Worm (Caenorhabditis elegans) whole organism, young adult: ENCODE results near the gene cyy-1.
A peak's percentile ranks its signal among the peaks of the same experiment; 100 is the strongest.

ENCODE experiments used
- C06A6.2 ChIP-seq: fragments of 200-800 bp; sonication (Bioruptor generic); conservative IDR thresholded peaks from 2 replicates; pipeline ENCODE4 v1.3.6; 2022; ENCODE audit warnings: missing genetic modification characterization, missing compliant biosample characterization
- F22D6.2 ChIP-seq: sonication (generic microtip); optimal IDR thresholded peaks from 2 replicates; lab custom pipeline; 2016; ENCODE audit warnings: mild to moderate bottlenecking, missing genetic modification characterization, missing compliant biosample characterization
- F23B12.7 ChIP-seq: sonication (generic microtip); optimal IDR thresholded peaks from 2 replicates; lab custom pipeline; 2017; ENCODE audit warnings: missing genetic modification characterization, mild to moderate bottlenecking, missing compliant biosample characterization, antibody characterized with exemption, moderate library complexity; ENCODE audit not compliant: insufficient read depth
- F57A8.1 ChIP-seq: fragments of 200-800 bp; sonication (Bioruptor generic); optimal IDR thresholded peaks from 2 replicates; lab custom pipeline; 2018; ENCODE audit warnings: mild to moderate bottlenecking, missing genetic modification characterization, moderate library complexity, missing compliant biosample characterization
- K11D2.4 ChIP-seq: fragments of 200-800 bp; sonication (Bioruptor generic); IDR thresholded peaks from 2 replicates; pipeline ENCODE4 v1.3.6; 2022; ENCODE audit warnings: missing genetic modification reagents, missing genetic modification characterization, missing compliant biosample characterization
- T07F8.4 ChIP-seq: sonication (generic microtip); optimal IDR thresholded peaks from 2 replicates; lab custom pipeline; 2016; ENCODE audit warnings: mild to moderate bottlenecking, missing genetic modification characterization, moderate library complexity, missing compliant biosample characterization
- T26A5.8 ChIP-seq: sonication (generic microtip); optimal IDR thresholded peaks from 2 replicates; lab custom pipeline; 2016; ENCODE audit warnings: missing genetic modification characterization, missing compliant biosample characterization
- Y53F4B.3 ChIP-seq: fragments of 200-800 bp; sonication (Bioruptor generic); IDR thresholded peaks from 2 replicates; pipeline ENCODE4 v1.3.6; 2022; ENCODE audit warnings: missing genetic modification reagents, missing genetic modification characterization, missing compliant biosample characterization
- Y56A3A.18 ChIP-seq: fragments of 200-800 bp; sonication (Bioruptor generic); IDR thresholded peaks from 2 replicates; pipeline ENCODE4 v1.3.6; 2022; ENCODE audit warnings: missing genetic modification reagents, missing genetic modification characterization, missing compliant biosample characterization
- ama-1 ChIP-seq, 3 experiments: fragments of 150-350 bp in 1 of 3; sonication (generic microtip) in 2 of 3; optimal IDR thresholded peaks; 2 replicates each; lab custom pipeline; 2014 to 2018; ENCODE audit warnings: missing biosample characterization in 2 of 3, missing genetic modification characterization in 2 of 3, missing genetic modification reagents in 2 of 3
- attf-5 ChIP-seq: fragments of 200-800 bp; sonication (Bioruptor generic); optimal IDR thresholded peaks from 2 replicates; lab custom pipeline; 2018; ENCODE audit warnings: mild to moderate bottlenecking, missing genetic modification characterization, missing compliant biosample characterization
- bed-1 ChIP-seq: fragments of 200-800 bp; sonication (Bioruptor generic); IDR thresholded peaks from 2 replicates; pipeline ENCODE4 v1.3.6; 2022; ENCODE audit warnings: missing genetic modification reagents, missing genetic modification characterization, missing compliant biosample characterization
- cebp-2 ChIP-seq: fragments of 200-800 bp; sonication (Bioruptor generic); IDR thresholded peaks from 2 replicates; pipeline ENCODE4 v1.3.6; 2022; ENCODE audit warnings: missing genetic modification characterization, missing compliant biosample characterization
- die-1 ChIP-seq: sonication (generic microtip); optimal IDR thresholded peaks from 2 replicates; lab custom pipeline; 2016; ENCODE audit warnings: missing genotype, mild to moderate bottlenecking, missing genetic modification characterization, missing compliant biosample characterization
- dox-1 ChIP-seq: fragments of 200-800 bp; sonication (Bioruptor generic); IDR thresholded peaks from 2 replicates; pipeline ENCODE4 v1.3.6; 2022; ENCODE audit warnings: missing genetic modification reagents, missing genetic modification characterization, missing compliant biosample characterization
- efl-1 ChIP-seq: fragments of 150-350 bp; optimal IDR thresholded peaks from 2 replicates; lab custom pipeline; 2014; ENCODE audit warnings: missing biosample characterization, missing genetic modification reagents, missing genetic modification characterization
- egrh-3 ChIP-seq: fragments of 200-800 bp; sonication (Bioruptor generic); IDR thresholded peaks from 2 replicates; pipeline ENCODE4 v1.3.6; 2022; ENCODE audit warnings: missing genetic modification reagents, missing genetic modification characterization, missing compliant biosample characterization
- ekl-4 ChIP-seq: fragments of 200-800 bp; sonication (Bioruptor generic); IDR thresholded peaks from 2 replicates; pipeline ENCODE4 v1.3.6; 2022; ENCODE audit warnings: missing genetic modification reagents, missing genetic modification characterization, missing compliant biosample characterization
- hlh-26 ChIP-seq: fragments of 200-800 bp; sonication (Bioruptor generic); conservative IDR thresholded peaks from 2 replicates; pipeline ENCODE4 v1.3.6; 2022; ENCODE audit warnings: missing genetic modification reagents, missing genetic modification characterization, missing compliant biosample characterization
- hmg-1.2 ChIP-seq: fragments of 200-800 bp; sonication (Bioruptor generic); IDR thresholded peaks from 2 replicates; pipeline ENCODE4 v1.3.6; 2022; ENCODE audit warnings: missing genetic modification reagents, missing genetic modification characterization, missing compliant biosample characterization
- hrde-1 ChIP-seq: sonication (generic microtip); optimal IDR thresholded peaks from 2 replicates; lab custom pipeline; 2016; ENCODE audit warnings: missing genetic modification characterization, mild to moderate bottlenecking, missing compliant biosample characterization, moderate library complexity, missing genotype, missing genetic modification reagents, borderline replicate concordance
- let-526 ChIP-seq: fragments of 200-800 bp; sonication (Bioruptor generic); IDR thresholded peaks from 2 replicates; pipeline ENCODE4 v1.3.6; 2022; ENCODE audit warnings: missing genetic modification reagents, missing genetic modification characterization, missing compliant biosample characterization
- let-607 ChIP-seq, 2 experiments: fragments of 200-800 bp in 1 of 2; sonication (Bioruptor generic) in 1 of 2; sonication (generic microtip) in 1 of 2; optimal IDR thresholded peaks; 2 replicates each; lab custom pipeline; 2016 to 2018; ENCODE audit warnings: mild to moderate bottlenecking in 2 of 2, missing compliant biosample characterization in 2 of 2, missing genetic modification characterization in 2 of 2, moderate library complexity in 2 of 2, missing genotype in 1 of 2
- lin-35 ChIP-seq, 3 experiments: fragments of 150-350 bp in 2 of 3; sonication (generic microtip) in 1 of 3; optimal IDR thresholded peaks; 2 replicates each; lab custom pipeline; 2014 to 2018; ENCODE audit warnings: missing biosample characterization in 3 of 3, missing genetic modification characterization in 3 of 3, missing genetic modification reagents in 3 of 3
- lin-40 ChIP-seq: sonication (generic microtip); optimal IDR thresholded peaks from 2 replicates; lab custom pipeline; 2016; ENCODE audit warnings: missing genetic modification characterization, mild to moderate bottlenecking, missing compliant biosample characterization, missing genotype, missing genetic modification reagents
- lin-54 ChIP-seq: fragments of 200-800 bp; sonication (Bioruptor generic); optimal IDR thresholded peaks from 2 replicates; lab custom pipeline; 2018; ENCODE audit warnings: mild to moderate bottlenecking, missing genetic modification characterization, missing compliant biosample characterization
- lir-1 ChIP-seq: fragments of 200-800 bp; sonication (Bioruptor generic); conservative IDR thresholded peaks from 2 replicates; pipeline ENCODE4 v1.3.6; 2022; ENCODE audit warnings: missing genetic modification reagents, missing genetic modification characterization, missing compliant biosample characterization
- lsy-27 ChIP-seq: sonication (generic microtip); optimal IDR thresholded peaks from 2 replicates; lab custom pipeline; 2017; ENCODE audit warnings: missing genetic modification characterization, mild to moderate bottlenecking, missing compliant biosample characterization, antibody characterized with exemption, missing genotype, borderline replicate concordance; ENCODE audit not compliant: insufficient read depth
- madf-10 ChIP-seq: sonication (generic microtip); optimal IDR thresholded peaks from 2 replicates; lab custom pipeline; 2016; ENCODE audit warnings: mild to moderate bottlenecking, missing genetic modification characterization, missing compliant biosample characterization
- madf-6 ChIP-seq: fragments of 200-800 bp; sonication (Bioruptor generic); IDR thresholded peaks from 2 replicates; pipeline ENCODE4 v1.3.6; 2022; ENCODE audit warnings: missing genetic modification reagents, missing genetic modification characterization, missing compliant biosample characterization
- mcd-1 ChIP-seq: fragments of 200-800 bp; sonication (Bioruptor generic); IDR thresholded peaks from 2 replicates; pipeline ENCODE4 v1.3.6; 2022; ENCODE audit warnings: missing genetic modification reagents, missing genetic modification characterization, missing compliant biosample characterization
- nhr-179 ChIP-seq: sonication (generic microtip); optimal IDR thresholded peaks from 2 replicates; lab custom pipeline; 2016; ENCODE audit warnings: mild to moderate bottlenecking, missing genetic modification characterization, missing compliant biosample characterization
- nhr-80 ChIP-seq: sonication (generic microtip); optimal IDR thresholded peaks from 2 replicates; lab custom pipeline; 2016; ENCODE audit warnings: missing genetic modification characterization, missing compliant biosample characterization
- pha-4 ChIP-seq: fragments of 150-350 bp; sonication (generic microtip); optimal IDR thresholded peaks from 2 replicates; lab custom pipeline; 2014; ENCODE audit warnings: missing biosample characterization, missing genetic modification reagents, missing genetic modification characterization
- rec-8 ChIP-seq, 2 experiments: sonication (generic microtip); optimal IDR thresholded peaks; 2 replicates each; lab custom pipeline; 2016; ENCODE audit warnings: mild to moderate bottlenecking in 2 of 2, missing genetic modification characterization in 2 of 2, missing genetic modification reagents in 2 of 2, missing genotype in 2 of 2, missing biosample characterization in 1 of 2, missing compliant biosample characterization in 1 of 2, moderate library complexity in 1 of 2
- repo-1 ChIP-seq: sonication (generic microtip); optimal IDR thresholded peaks from 2 replicates; lab custom pipeline; 2017; ENCODE audit warnings: mild to moderate bottlenecking, missing genetic modification characterization, missing compliant biosample characterization
- sea-2 ChIP-seq: fragments of 200-800 bp; sonication (Bioruptor generic); IDR thresholded peaks from 2 replicates; pipeline ENCODE4 v1.3.6; 2022; ENCODE audit warnings: missing genetic modification characterization, missing compliant biosample characterization
- snpc-1.1 ChIP-seq: sonication (generic microtip); optimal IDR thresholded peaks from 2 replicates; lab custom pipeline; 2017; ENCODE audit warnings: missing genetic modification characterization, mild to moderate bottlenecking, missing compliant biosample characterization, antibody characterized with exemption, moderate library complexity, missing genotype, missing genetic modification reagents; ENCODE audit not compliant: insufficient read depth
- unc-62 ChIP-seq: fragments of 150-350 bp; optimal IDR thresholded peaks from 2 replicates; lab custom pipeline; 2014; ENCODE audit warnings: missing biosample characterization, missing genetic modification reagents, missing genetic modification characterization
- ztf-18 ChIP-seq: sonication (generic microtip); optimal IDR thresholded peaks from 2 replicates; lab custom pipeline; 2016; ENCODE audit warnings: missing genotype, mild to moderate bottlenecking, missing genetic modification characterization, missing compliant biosample characterization
- ztf-28 ChIP-seq: fragments of 200-800 bp; sonication (Bioruptor generic); IDR thresholded peaks from 2 replicates; pipeline ENCODE4 v1.3.6; 2022; ENCODE audit warnings: missing genetic modification reagents, missing genetic modification characterization, missing compliant biosample characterization

The cyy-1 gene

ce11 chrIII:8403507-8403906 is 2.2 kb upstream of the cyy-1 start, which contains the start of gene cutc-1:
TSS of gene cutc-1 (minus strand) at chrIII:8403607.
- TF ChIP-seq T07F8.4 = no peak
- no peak for TF ChIP-seq unc-62 (GFP tag; lab: Kevin White, UChicago)

ce11 chrIII:8409166-8409565 is 3.5 kb downstream of the cyy-1 start, which contains the start of gene ZK353.9:
TSS of gene ZK353.9 (plus strand) at chrIII:8409496.
- TF ChIP-seq sea-2 (GFP tag; lab: Robert Waterston, UW) (no peak), C06A6.2 (no peak), ekl-4 (GFP tag; lab: Robert Waterston, UW) (no peak), Y53F4B.3 (GFP tag; lab: Robert Waterston, UW) (no peak), lin-35 (GFP tag; optimal IDR thresholded peaks at IDR 0.05; lab: Kevin White, UChicago) (no peak), let-526 (GFP tag; lab: Robert Waterston, UW) (no peak)
- TF ChIP-seq, all 124 proteins: peak for 0

DNA sequence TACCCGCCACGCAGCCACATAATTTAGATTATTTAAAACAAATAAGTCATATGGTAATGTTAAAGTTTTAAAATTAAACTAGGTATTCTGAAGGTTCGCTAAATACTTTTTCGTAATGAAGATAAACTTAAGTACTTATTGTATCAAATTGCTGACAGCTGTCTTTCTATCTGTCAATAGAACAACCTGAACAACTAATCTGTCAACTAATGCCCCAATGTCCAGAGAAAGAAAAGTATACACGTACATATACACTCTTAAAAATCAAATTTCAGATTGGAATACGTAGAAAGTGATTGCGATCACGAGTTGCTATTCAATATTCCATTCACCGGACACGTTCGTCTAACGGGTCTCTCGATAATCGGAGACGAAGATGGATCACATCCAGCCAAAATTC is 5.1 kb downstream of the cyy-1 start:
- TF ChIP-seq die-1 = no peak
- TF ChIP-seq F22D6.2 (tag; lab: Kevin White, UChicago) = no peak
- TF ChIP-seq hlh-26 (GFP tag; lab: Robert Waterston, UW) = no peak
- TF ChIP-seq lin-40 (tag; lab: Kevin White, UChicago) = no peak
- no peak for TF ChIP-seq F57A8.1
- no peak for TF ChIP-seq madf-10
- TF ChIP-seq efl-1 (GFP tag; lab: Kevin White, UChicago) = no peak
- TF ChIP-seq nhr-80 (tag; lab: Kevin White, UChicago) = peak; percentile 1
- TF ChIP-seq, all 124 proteins: peak for 1

DNA sequence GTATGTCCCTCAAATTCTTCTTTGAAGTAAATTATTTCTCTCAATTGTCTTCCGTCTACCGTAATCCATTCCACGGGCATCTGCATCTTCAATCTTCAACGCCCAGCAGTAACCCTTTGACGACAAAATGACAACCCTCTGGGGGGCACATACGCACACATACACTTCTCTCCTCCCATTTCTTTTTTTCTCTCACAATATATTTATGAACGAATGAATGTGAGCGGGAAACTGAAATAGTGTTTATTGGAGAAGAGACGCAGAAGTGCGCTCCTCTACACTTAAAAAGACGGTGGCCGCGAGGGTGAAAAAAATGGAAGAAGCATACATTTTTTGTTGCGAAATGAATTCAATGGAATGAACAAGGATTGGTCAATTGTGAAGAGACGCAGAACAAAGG is 6.3 kb downstream of the cyy-1 start:
- TF ChIP-seq snpc-1.1 (tag; lab: Kevin White, UChicago) (no peak), ama-1 (optimal IDR thresholded peaks at IDR 0.05; lab: Kevin White, UChicago) (no peak), ama-1 (GFP tag; optimal IDR thresholded peaks at IDR 0.05; lab: Kevin White, UChicago) (no peak), T26A5.8 (tag; lab: Kevin White, UChicago) (no peak), nhr-179 (tag; lab: Kevin White, UChicago) (no peak), let-607 (tag; optimal IDR thresholded peaks at IDR 0.05; lab: Kevin White, UChicago) (peak; percentile 10 to 15), bed-1 (no peak), lir-1 (no peak), nhr-80 (tag; lab: Kevin White, UChicago) (peak; percentile 96), F23B12.7 (tag; lab: Kevin White, UChicago) (peak; percentile 13), lin-40 (tag; lab: Kevin White, UChicago) (peak; percentile 41), repo-1 (tag; lab: Kevin White, UChicago) (no peak), egrh-3 (peak; percentile 23; the same call in 1 of the 2 replicates), hrde-1 (tag; lab: Kevin White, UChicago) (no peak), lin-35 (GFP tag; optimal IDR thresholded peaks at IDR 0.05; lab: Kevin White, UChicago) (peak in 1 of 3 experiments; percentile 48), K11D2.4 (GFP tag; lab: Robert Waterston, UW) (0 out of 2 replicates have a peak, but pooled peaks have one; percentile 25), dox-1 (GFP tag; lab: Robert Waterston, UW) (peak; percentile 80; the same call in 1 of the 2 replicates), madf-10 (peak; percentile 3), lsy-27 (tag; lab: Kevin White, UChicago) (no peak), Y56A3A.18 (GFP tag; lab: Robert Waterston, UW) (0 out of 2 replicates have a peak, but pooled peaks have one; percentile 48), mcd-1 (GFP tag; lab: Robert Waterston, UW) (no peak), ztf-28 (GFP tag; lab: Robert Waterston, UW) (no peak), madf-6 (peak; percentile 32; the same call in 1 of the 2 replicates), hmg-1.2 (GFP tag; lab: Robert Waterston, UW) (peak; percentile 78), pha-4 (tag; lab: Kevin White, UChicago) (peak; percentile 56), rec-8 (tag; optimal IDR thresholded peaks at IDR 0.05; lab: Kevin White, UChicago) (no peak), hlh-26 (GFP tag; lab: Robert Waterston, UW) (no peak), C06A6.2 (no peak), lin-54 (GFP tag; lab: Kevin White, UChicago) (peak; percentile 35), ztf-18 (tag; lab: Kevin White, UChicago) (peak; percentile 62), cebp-2 (no peak), attf-5 (GFP tag; lab: Kevin White, UChicago) (peak; percentile 88)
